Worm (Caenorhabditis elegans) whole organism, L4 larva: ENCODE data around the gene F56H9.2.

Experiments
- D1046.2 ChIP-seq: fragments of 200-800 bp; sonication (Bioruptor generic); IDR thresholded peaks from 2 replicates; pipeline ENCODE4 v1.3.6; 2022; ENCODE audit warnings: missing genetic modification characterization, missing compliant biosample characterization
- F44E2.7 ChIP-seq: fragments of 200-800 bp; sonication (Bioruptor generic); IDR thresholded peaks from 2 replicates; pipeline ENCODE4 v2.1.2; 2022; ENCODE audit warnings: missing genetic modification characterization, missing compliant biosample characterization
- Y5F2A.4 ChIP-seq: fragments of 200-800 bp; sonication (Bioruptor generic); optimal IDR thresholded peaks from 2 replicates; lab custom pipeline; 2018; ENCODE audit warnings: mild to moderate bottlenecking, missing genetic modification characterization, missing compliant biosample characterization
- ZK546.5 ChIP-seq, 2 experiments: sonication (generic microtip); optimal IDR thresholded peaks; 2 replicates each; lab custom pipeline; 2017; ENCODE audit warnings: missing biosample characterization in 2 of 2, missing genetic modification characterization in 2 of 2
- aha-1 ChIP-seq: fragments of 150-350 bp; peaks from one replicate; lab custom pipeline; 2014; ENCODE audit warnings: missing biosample characterization, missing genetic modification characterization
- aly-2 ChIP-seq: sonication (generic microtip); optimal IDR thresholded peaks from 2 replicates; lab custom pipeline; 2018; ENCODE audit warnings: missing biosample characterization, missing genetic modification characterization
- arid-1 ChIP-seq: fragments of 200-800 bp; sonication (Bioruptor generic); conservative IDR thresholded peaks from 2 replicates; pipeline ENCODE4 v1.3.6; 2022; ENCODE audit warnings: missing genetic modification reagents, missing genetic modification characterization, missing compliant biosample characterization
- ceh-28 ChIP-seq: fragments of 150-350 bp; optimal IDR thresholded peaks from 2 replicates; lab custom pipeline; 2014; ENCODE audit warnings: missing biosample characterization, missing genetic modification reagents, missing genetic modification characterization
- daf-12 ChIP-seq: fragments of 150-350 bp; optimal IDR thresholded peaks from 2 replicates; lab custom pipeline; 2014; ENCODE audit warnings: missing biosample characterization, missing genetic modification reagents, missing genetic modification characterization
- daf-16 ChIP-seq, 3 experiments: sonication (generic microtip); optimal IDR thresholded peaks; 2 replicates each; lab custom pipeline; 2016 to 2017; ENCODE audit warnings: missing genetic modification characterization in 3 of 3, missing genetic modification reagents in 3 of 3, mild to moderate bottlenecking in 2 of 3, missing compliant biosample characterization in 2 of 3, missing biosample characterization in 1 of 3, moderate library complexity in 1 of 3
- dve-1 ChIP-seq: sonication (generic microtip); optimal IDR thresholded peaks from 2 replicates; lab custom pipeline; 2017; ENCODE audit warnings: antibody characterized with exemption, mild to moderate bottlenecking, missing genetic modification characterization, missing compliant biosample characterization; ENCODE audit not compliant: insufficient read depth
- egl-27 ChIP-seq: sonication (generic microtip); optimal IDR thresholded peaks from 3 replicates; lab custom pipeline; 2017; ENCODE audit warnings: missing biosample characterization, missing genetic modification reagents, missing genetic modification characterization
- hif-1 ChIP-seq, 2 experiments: sonication (generic microtip); optimal IDR thresholded peaks; 2 replicates each; lab custom pipeline; 2016 to 2017; ENCODE audit warnings: missing compliant biosample characterization in 2 of 2, missing genetic modification characterization in 2 of 2, missing genetic modification reagents in 2 of 2, missing genotype in 2 of 2, mild to moderate bottlenecking in 1 of 2
- hlh-11 ChIP-seq: fragments of 200-800 bp; sonication (Bioruptor generic); optimal IDR thresholded peaks from 2 replicates; lab custom pipeline; 2018; ENCODE audit warnings: mild to moderate bottlenecking, missing genetic modification characterization, missing compliant biosample characterization
- hlh-30 ChIP-seq: sonication (generic microtip); optimal IDR thresholded peaks from 2 replicates; lab custom pipeline; 2017; ENCODE audit warnings: antibody characterized with exemption, mild to moderate bottlenecking, missing genetic modification characterization, missing compliant biosample characterization; ENCODE audit not compliant: insufficient read depth
- jun-1 ChIP-seq: fragments of 150-350 bp; optimal IDR thresholded peaks from 2 replicates; lab custom pipeline; 2014; ENCODE audit warnings: missing biosample characterization, missing genetic modification reagents, missing genetic modification characterization
- lim-7 ChIP-seq: fragments of 200-800 bp; sonication (Bioruptor generic); IDR thresholded peaks from 2 replicates; pipeline ENCODE4 v1.3.6; 2022; ENCODE audit warnings: missing genetic modification characterization, missing compliant biosample characterization
- lin-1 ChIP-seq: fragments of 200-800 bp; sonication (Bioruptor generic); IDR thresholded peaks from 2 replicates; pipeline ENCODE4 v1.3.6; 2022; ENCODE audit warnings: missing genetic modification reagents, missing genetic modification characterization, missing compliant biosample characterization
- lin-13 ChIP-seq: fragments of 150-350 bp; optimal IDR thresholded peaks from 2 replicates; lab custom pipeline; 2014; ENCODE audit warnings: missing biosample characterization, missing genetic modification reagents, missing genetic modification characterization
- lin-29 ChIP-seq: fragments of 200-800 bp; sonication (Bioruptor generic); IDR thresholded peaks from 2 replicates; pipeline ENCODE4 v1.3.6; 2022; ENCODE audit warnings: missing genetic modification reagents, missing genetic modification characterization, missing compliant biosample characterization
- mdl-1 ChIP-seq, 2 experiments: fragments of 150-350 bp in 1 of 2; sonication (generic microtip) in 1 of 2; optimal IDR thresholded peaks; 2 replicates each; lab custom pipeline; 2014 to 2017; ENCODE audit warnings: missing biosample characterization in 2 of 2, missing genetic modification characterization in 2 of 2
- mdt-29 ChIP-seq: fragments of 200-800 bp; sonication (Bioruptor generic); IDR thresholded peaks from 2 replicates; pipeline ENCODE4 v1.3.6; 2022; ENCODE audit warnings: missing genetic modification reagents, missing genetic modification characterization, missing compliant biosample characterization
- mep-1 ChIP-seq: fragments of 150-350 bp; sonication (generic microtip); optimal IDR thresholded peaks from 3 replicates; lab custom pipeline; 2014; ENCODE audit warnings: missing biosample characterization, missing genetic modification characterization
- mes-2 ChIP-seq: sonication (generic microtip); optimal IDR thresholded peaks from 2 replicates; lab custom pipeline; 2016; ENCODE audit warnings: missing genotype, mild to moderate bottlenecking, missing genetic modification characterization, missing compliant biosample characterization; ENCODE audit not compliant: poor library complexity, severe bottlenecking
- mxl-2 ChIP-seq: fragments of 200-800 bp; sonication (Bioruptor generic); conservative IDR thresholded peaks from 2 replicates; pipeline ENCODE4 v1.3.6; 2022; ENCODE audit warnings: missing genetic modification reagents, missing genetic modification characterization, missing compliant biosample characterization
- mxl-3 ChIP-seq: fragments of 200-800 bp; sonication (Bioruptor generic); optimal IDR thresholded peaks from 2 replicates; lab custom pipeline; 2018; ENCODE audit warnings: mild to moderate bottlenecking, missing genetic modification characterization, missing compliant biosample characterization
- nhr-102 ChIP-seq: sonication (generic microtip); optimal IDR thresholded peaks from 2 replicates; lab custom pipeline; 2016; ENCODE audit warnings: mild to moderate bottlenecking, missing genetic modification characterization, moderate library complexity, missing compliant biosample characterization
- nhr-11 ChIP-seq: fragments of 150-350 bp; optimal IDR thresholded peaks from 2 replicates; lab custom pipeline; 2014; ENCODE audit warnings: missing biosample characterization, missing genetic modification characterization
- nhr-111 ChIP-seq: fragments of 200-800 bp; sonication (Bioruptor generic); optimal IDR thresholded peaks from 2 replicates; lab custom pipeline; 2018; ENCODE audit warnings: mild to moderate bottlenecking, missing genetic modification characterization, missing compliant biosample characterization
- nhr-25 ChIP-seq: sonication (generic microtip); optimal IDR thresholded peaks from 2 replicates; lab custom pipeline; 2017; ENCODE audit warnings: missing genetic modification characterization, mild to moderate bottlenecking, missing compliant biosample characterization, antibody characterized with exemption, moderate library complexity, borderline replicate concordance; ENCODE audit not compliant: insufficient read depth
- nhr-28 ChIP-seq: fragments of 150-350 bp; optimal IDR thresholded peaks from 2 replicates; lab custom pipeline; 2014; ENCODE audit warnings: missing biosample characterization, missing genetic modification characterization
- nhr-48 ChIP-seq: sonication (generic microtip); optimal IDR thresholded peaks from 2 replicates; lab custom pipeline; 2016; ENCODE audit warnings: mild to moderate bottlenecking, missing genetic modification characterization, missing compliant biosample characterization
- nhr-77 ChIP-seq: fragments of 150-350 bp; optimal IDR thresholded peaks from 2 replicates; lab custom pipeline; 2014; ENCODE audit warnings: missing biosample characterization, missing genetic modification characterization
- php-3 ChIP-seq: fragments of 200-800 bp; sonication (Bioruptor generic); IDR thresholded peaks from 2 replicates; pipeline ENCODE4 v1.3.6; 2022; ENCODE audit warnings: missing genetic modification reagents, missing genetic modification characterization, missing compliant biosample characterization
- pqm-1 ChIP-seq: sonication (generic microtip); optimal IDR thresholded peaks from 2 replicates; lab custom pipeline; 2017; ENCODE audit warnings: missing biosample characterization, missing genetic modification characterization
- rbr-2 ChIP-seq: sonication (generic microtip); optimal IDR thresholded peaks from 2 replicates; lab custom pipeline; 2016; ENCODE audit warnings: missing genotype, missing genetic modification characterization, missing compliant biosample characterization
- saeg-2 ChIP-seq: fragments of 200-800 bp; sonication (Bioruptor generic); IDR thresholded peaks from 2 replicates; pipeline ENCODE4 v1.3.6; 2022; ENCODE audit warnings: missing genetic modification reagents, missing genetic modification characterization, missing compliant biosample characterization
- sdz-12 ChIP-seq: fragments of 200-800 bp; sonication (Bioruptor generic); optimal IDR thresholded peaks from 2 replicates; lab custom pipeline; 2018; ENCODE audit warnings: mild to moderate bottlenecking, missing genetic modification characterization, missing compliant biosample characterization
- set-16 ChIP-seq: fragments of 200-800 bp; sonication (Bioruptor generic); IDR thresholded peaks from 2 replicates; pipeline ENCODE4 v1.3.6; 2022; ENCODE audit warnings: missing genetic modification reagents, missing genetic modification characterization, missing compliant biosample characterization
- spr-3 ChIP-seq: fragments of 200-800 bp; sonication (Bioruptor generic); optimal IDR thresholded peaks from 2 replicates; lab custom pipeline; 2018; ENCODE audit warnings: mild to moderate bottlenecking, missing genetic modification characterization, missing compliant biosample characterization
- tra-1 ChIP-seq: fragments of 200-800 bp; sonication (Bioruptor generic); IDR thresholded peaks from 2 replicates; pipeline ENCODE4 v1.3.6; 2022; ENCODE audit warnings: missing genetic modification reagents, missing genetic modification characterization, missing compliant biosample characterization
- unc-62 ChIP-seq, 3 experiments: fragments of 150-350 bp in 1 of 3; sonication (generic microtip); optimal IDR thresholded peaks in 2 of 3; peaks in 1 of 3; 1 replicate in 1 of 3; 2 replicates in 2 of 3; lab custom pipeline; 2014 to 2017; ENCODE audit warnings: missing biosample characterization in 3 of 3, missing genetic modification characterization in 3 of 3, missing genetic modification reagents in 3 of 3, missing genotype in 1 of 3
- zfp-2 ChIP-seq: sonication (generic microtip); optimal IDR thresholded peaks from 2 replicates; lab custom pipeline; 2016; ENCODE audit warnings: mild to moderate bottlenecking, missing genetic modification characterization, missing compliant biosample characterization
- zfp-3 ChIP-seq: fragments of 200-800 bp; sonication (Bioruptor generic); conservative IDR thresholded peaks from 2 replicates; pipeline ENCODE4 v1.3.6; 2022; ENCODE audit warnings: missing genetic modification reagents, missing genetic modification characterization, missing compliant biosample characterization
- zip-2 ChIP-seq: fragments of 150-350 bp; optimal IDR thresholded peaks from 2 replicates; lab custom pipeline; 2014; ENCODE audit warnings: missing biosample characterization, missing genetic modification characterization

Gene F56H9.2

DNA sequence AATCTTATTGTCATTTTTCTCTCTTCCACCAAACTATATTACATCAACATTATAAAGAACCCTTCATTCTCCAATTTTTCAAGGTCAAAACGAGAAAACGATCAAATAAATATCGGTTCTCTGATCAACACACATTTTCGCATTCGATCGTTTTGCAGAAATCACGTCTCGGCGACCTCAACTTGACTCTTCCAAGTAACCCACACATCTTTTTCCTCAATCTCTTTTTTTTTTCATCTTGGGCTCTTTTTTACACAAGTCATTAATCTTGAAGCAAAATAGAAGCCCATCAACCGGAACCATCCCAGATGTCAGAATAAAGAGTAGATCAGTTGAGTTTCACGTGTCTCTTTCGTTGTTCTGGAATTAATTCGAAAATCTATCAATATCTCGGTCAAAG is 1.2 kb upstream of the F56H9.2 start:
- no peak for TF ChIP-seq dve-1
- TF ChIP-seq mep-1 (tag; lab: Kevin White, UChicago), result peak; percentile 1
- TF ChIP-seq hlh-30 (tag; lab: Kevin White, UChicago), result peak; percentile 26
- 0 out of 2 replicates have a peak, but pooled peaks have one; percentile 43 for TF ChIP-seq tra-1 (GFP tag; lab: Robert Waterston, UW)
- no peak for TF ChIP-seq mxl-3 (GFP tag; lab: Kevin White, UChicago)
- peak in 1 of 2 experiments; percentile 28 for TF ChIP-seq unc-62 (GFP tag; optimal IDR thresholded peaks at IDR 0.05 in 1 of 2; lab: Kevin White, UChicago)
- no peak for TF ChIP-seq unc-62 (tag; optimal IDR thresholded peaks at IDR 0.05; lab: Kevin White, UChicago)
- TF ChIP-seq nhr-11 (tag; lab: Kevin White, UChicago), result peak; percentile 35
- TF ChIP-seq F44E2.7 (GFP tag; lab: Robert Waterston, UW), result no peak
- TF ChIP-seq nhr-48 (tag; lab: Kevin White, UChicago), result peak; percentile 13
- TF ChIP-seq aha-1 (tag; lab: Kevin White, UChicago), result peak; percentile 32
- TF ChIP-seq hlh-11, result peak; percentile 42
- TF ChIP-seq daf-16 (GFP tag; optimal IDR thresholded peaks at IDR 0.05; lab: Kevin White, UChicago), result peak in 1 of 2 experiments; percentile 50
- no peak for TF ChIP-seq daf-16 (tag; optimal IDR thresholded peaks at IDR 0.05; lab: Kevin White, UChicago)
- TF ChIP-seq mdl-1 (tag; optimal IDR thresholded peaks at IDR 0.05; lab: Kevin White, UChicago), result peak in 1 of 2 experiments; percentile 20

ce11 chrV:12637764-12638502 is 470 bp downstream of the F56H9.2 start:
- TF ChIP-seq nhr-28 (tag; lab: Kevin White, UChicago) (peak; percentile 30), lin-1 (GFP tag; lab: Robert Waterston, UW) (no peak), aha-1 (tag; lab: Kevin White, UChicago) (peak; percentile 65), sdz-12 (GFP tag; lab: Kevin White, UChicago) (no peak), nhr-11 (tag; lab: Kevin White, UChicago) (no peak), nhr-77 (tag; lab: Kevin White, UChicago) (no peak), ZK546.5 (tag; optimal IDR thresholded peaks at IDR 0.05; lab: Kevin White, UChicago) (no peak), aly-2 (tag; lab: Kevin White, UChicago) (no peak), zip-2 (tag; lab: Kevin White, UChicago) (no peak), mdt-29 (GFP tag; lab: Robert Waterston, UW) (no peak), arid-1 (GFP tag; lab: Robert Waterston, UW) (no peak), pqm-1 (peak; percentile 83), hif-1 (tag; optimal IDR thresholded peaks at IDR 0.05; lab: Kevin White, UChicago) (no peak), egl-27 (no peak), php-3 (GFP tag; lab: Robert Waterston, UW) (peak; percentile 56; the same call in 1 of the 2 replicates), set-16 (GFP tag; lab: Robert Waterston, UW) (no peak), saeg-2 (GFP tag; lab: Robert Waterston, UW) (no peak; the same call in 1 of the 2 replicates), mes-2 (tag; lab: Kevin White, UChicago) (no peak), Y5F2A.4 (GFP tag; lab: Kevin White, UChicago) (no peak), daf-12 (no peak), nhr-102 (tag; lab: Kevin White, UChicago) (no peak), lin-13 (GFP tag; lab: Kevin White, UChicago) (no peak), spr-3 (GFP tag; lab: Kevin White, UChicago) (no peak), nhr-25 (tag; lab: Kevin White, UChicago) (no peak), lim-7 (GFP tag; lab: Robert Waterston, UW) (no peak), daf-16 (GFP tag; optimal IDR thresholded peaks at IDR 0.05; lab: Kevin White, UChicago) (peak in 1 of 2 experiments; percentile 61), daf-16 (tag; optimal IDR thresholded peaks at IDR 0.05; lab: Kevin White, UChicago) (peak; percentile 91), ceh-28 (tag; lab: Kevin White, UChicago) (no peak), zfp-3 (no peak), F44E2.7 (GFP tag; lab: Robert Waterston, UW) (no peak), jun-1 (tag; lab: Kevin White, UChicago) (no peak), D1046.2 (GFP tag; lab: Robert Waterston, UW) (no peak), zfp-2 (tag; lab: Kevin White, UChicago) (no peak), lin-29 (GFP tag; lab: Robert Waterston, UW) (no peak), nhr-111 (GFP tag; lab: Kevin White, UChicago) (no peak), rbr-2 (tag; lab: Kevin White, UChicago) (no peak), mxl-2 (GFP tag; lab: Robert Waterston, UW) (0 out of 2 replicates have a peak, but pooled peaks have one; percentile 38)
